Fruit fly (Drosophila melanogaster): ENCODE data around the gene Ype.

Ype gene

DNA sequence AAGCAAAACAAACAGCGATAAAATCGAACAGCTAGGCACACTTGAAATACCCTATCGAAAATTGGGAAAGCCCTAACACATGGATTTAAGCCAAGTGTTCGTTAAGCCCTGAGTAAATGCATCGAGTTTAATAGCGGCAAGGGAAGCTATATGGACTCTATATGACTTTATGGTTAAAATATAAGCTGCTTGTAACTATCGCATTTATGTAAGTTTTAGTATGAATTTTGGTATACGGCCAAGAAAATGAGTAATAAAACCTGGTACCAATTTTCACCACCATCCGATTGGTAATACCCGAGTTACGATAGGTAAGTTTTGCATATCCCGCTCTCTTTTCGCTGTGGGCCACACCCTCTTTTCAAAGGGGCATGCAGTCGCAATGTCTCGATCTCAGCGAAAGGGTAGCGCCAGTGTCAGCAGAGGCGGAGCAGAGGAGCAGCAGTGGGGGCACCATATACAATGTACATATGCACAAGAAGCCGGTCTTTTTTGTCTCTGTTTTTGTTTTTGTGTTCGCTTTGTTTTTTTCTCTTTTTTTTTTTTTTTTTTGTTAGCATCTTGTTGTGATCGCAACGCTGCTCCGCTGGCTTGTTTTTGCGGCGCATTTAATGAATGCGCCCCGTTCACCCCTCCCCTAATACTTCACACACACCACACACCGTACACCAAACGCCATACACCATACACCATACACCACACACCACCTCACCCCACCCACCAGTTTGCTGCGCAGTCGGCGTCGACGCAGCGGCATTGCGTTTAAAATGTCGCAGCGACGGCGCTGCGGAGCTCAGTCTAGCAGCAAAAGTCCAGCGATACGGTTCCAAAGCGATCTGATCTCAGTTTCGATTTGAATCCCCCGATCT, 17.0 kb upstream of the Ype start, which contains the start of gene GstT4 (continued):
- TF ChIP-seq twi (tag; optimal IDR thresholded peaks at IDR 0.05) (peak; percentile 19), zfh1 (GFP tag; IDR thresholded peaks at IDR 0.05) (peak; percentile 60; the same call in 2 of the 3 replicates), lilli (GFP tag; optimal IDR thresholded peaks at IDR 0.05) (peak; percentile 59), Blimp-1 (GFP tag; optimal IDR thresholded peaks at IDR 0.05) (no peak), p53 (GFP tag; optimal IDR thresholded peaks at IDR 0.05) (no peak), CG12104 (GFP tag; optimal IDR thresholded peaks at IDR 0.05) (peak; percentile 8), gcm2 (GFP tag; optimal IDR thresholded peaks at IDR 0.05) (no peak), Sry-β (GFP tag; optimal IDR thresholded peaks at IDR 0.05) (no peak), CG11723 (GFP tag; optimal IDR thresholded peaks at IDR 0.05) (no peak), lola (GFP tag; optimal IDR thresholded peaks at IDR 0.05) (peak in 1 of 3 experiments; percentile 64), CG14441 (GFP tag; IDR thresholded peaks at IDR 0.05) (peak; percentile 6; the same call in 1 of the 2 replicates), Ets65A (GFP tag) (peak; percentile 84), Meics (GFP tag; optimal IDR thresholded peaks at IDR 0.05) (peak; percentile 32), CG8089 (GFP tag; optimal IDR thresholded peaks at IDR 0.05) (no peak), CG18476 (GFP tag; optimal IDR thresholded peaks at IDR 0.05) (peak; percentile 34), CG14965 (GFP tag; optimal IDR thresholded peaks at IDR 0.05; ENCODE audit: borderline replicate concordance) (no peak), Dek (tag; optimal IDR thresholded peaks at IDR 0.05) (peak; percentile 3), E2f1 (GFP tag; IDR thresholded peaks at IDR 0.05) (0 out of 2 replicates have a peak, but pooled peaks have one; percentile 13), NC2α (GFP tag; optimal IDR thresholded peaks at IDR 0.05) (peak; percentile 6), CG11560 (tag; IDR thresholded peaks at IDR 0.05) (0 out of 3 replicates have a peak, but pooled peaks have one; percentile 26), CG11398 (GFP tag; optimal IDR thresholded peaks at IDR 0.05) (peak; percentile 43), Dbx (GFP tag; IDR thresholded peaks at IDR 0.05) (peak; percentile 72), kni (GFP tag; optimal IDR thresholded peaks at IDR 0.05) (no peak), CG7372 (GFP tag; IDR thresholded peaks at IDR 0.05) (0 out of 2 replicates have a peak, but pooled peaks have one; percentile 8), Aef1 (GFP tag; IDR thresholded peaks at IDR 0.05) (peak; percentile 69; the same call in 2 of the 3 replicates), CG1603 (tag; optimal IDR thresholded peaks at IDR 0.05) (peak; percentile 27), GATAe (GFP tag; conservative IDR thresholded peaks at IDR 0.05) (no peak), CG43689 (GFP tag; IDR thresholded peaks at IDR 0.05) (peak; percentile 39; the same call in 1 of the 2 replicates), unpg (GFP tag; optimal IDR thresholded peaks at IDR 0.05) (peak; percentile 1), bab2 (GFP tag; optimal IDR thresholded peaks at IDR 0.05) (peak; percentile 0), HmgD (GFP tag; optimal IDR thresholded peaks at IDR 0.05) (peak; percentile 15), ttk (GFP tag; IDR thresholded peaks at IDR 0.05) (peak; percentile 9; the same call in 1 of the 2 replicates), CG10979 (tag; optimal IDR thresholded peaks at IDR 0.05) (peak; percentile 44), dmrt99B (tag; optimal IDR thresholded peaks at IDR 0.05) (peak; percentile 62), HLH3B (GFP tag; IDR thresholded peaks at IDR 0.05) (peak; percentile 44; the same call in 1 of the 2 replicates), ems (GFP tag; optimal IDR thresholded peaks at IDR 0.05) (peak; percentile 22), CG30431 (GFP tag; optimal IDR thresholded peaks at IDR 0.05) (peak; percentile 3), D19A (tag; optimal IDR thresholded peaks at IDR 0.05) (peak; percentile 99), caup (GFP tag; optimal IDR thresholded peaks at IDR 0.05; ENCODE audit: severe bottlenecking) (peak; percentile 31), CG16779 (GFP tag; IDR thresholded peaks at IDR 0.05) (peak; percentile 61; the same call in 1 of the 2 replicates), CG15601 (tag; optimal IDR thresholded peaks at IDR 0.05) (no peak), CG7839 (tag; optimal IDR thresholded peaks at IDR 0.05) (peak; percentile 65), E2f2 (GFP tag; IDR thresholded peaks at IDR 0.05) (peak; percentile 22; the same call in 1 of the 2 replicates), nmo (GFP tag; optimal IDR thresholded peaks at IDR 0.05) (peak; percentile 70), Ssrp (tag; optimal IDR thresholded peaks at IDR 0.05) (peak; percentile 32), scrt (GFP tag; optimal IDR thresholded peaks at IDR 0.05) (peak; percentile 1), CG3163 (GFP tag; optimal IDR thresholded peaks at IDR 0.05) (peak; percentile 18), Camta (GFP tag; optimal IDR thresholded peaks at IDR 0.05) (no peak)
